Worm (Caenorhabditis elegans) whole organism, young adult: Measurements from ENCODE around the gene EGAP2.2.

ENCODE experiments used
- B0336.3 ChIP-seq: fragments of 200-800 bp; sonication (Bioruptor generic); IDR thresholded peaks from 2 replicates; pipeline ENCODE4 v1.3.6; 2022; ENCODE audit warnings: missing genetic modification characterization, missing compliant biosample characterization
- C17E4.6 ChIP-seq: fragments of 200-800 bp; sonication (Bioruptor generic); IDR thresholded peaks from 2 replicates; pipeline ENCODE4 v1.3.6; 2022; ENCODE audit warnings: missing genetic modification reagents, missing genetic modification characterization, missing compliant biosample characterization
- F39B2.1 ChIP-seq: fragments of 200-800 bp; sonication (Bioruptor generic); IDR thresholded peaks from 2 replicates; pipeline ENCODE4 v1.3.6; 2022; ENCODE audit warnings: missing genetic modification reagents, missing genetic modification characterization, missing compliant biosample characterization
- F49E8.2 ChIP-seq: sonication (generic microtip); optimal IDR thresholded peaks from 3 replicates; lab custom pipeline; 2017; ENCODE audit warnings: missing genetic modification characterization, mild to moderate bottlenecking, missing compliant biosample characterization, antibody characterized with exemption, moderate library complexity; ENCODE audit not compliant: insufficient read depth
- K12H6.12 ChIP-seq: fragments of 200-800 bp; sonication (Bioruptor generic); optimal IDR thresholded peaks from 2 replicates; lab custom pipeline; 2018; ENCODE audit warnings: mild to moderate bottlenecking, missing genetic modification characterization, missing compliant biosample characterization
- Y67H2A.10 ChIP-seq: fragments of 200-800 bp; sonication (Bioruptor generic); conservative IDR thresholded peaks from 2 replicates; pipeline ENCODE4 v1.3.6; 2022; ENCODE audit warnings: missing genetic modification reagents, missing genetic modification characterization, missing compliant biosample characterization
- ZK185.1 ChIP-seq: sonication (generic microtip); optimal IDR thresholded peaks from 2 replicates; lab custom pipeline; 2016; ENCODE audit warnings: mild to moderate bottlenecking, missing genetic modification characterization, missing compliant biosample characterization; ENCODE audit not compliant: poor library complexity, severe bottlenecking
- ama-1 ChIP-seq, 3 experiments: fragments of 150-350 bp in 1 of 3; sonication (generic microtip) in 2 of 3; optimal IDR thresholded peaks; 2 replicates each; lab custom pipeline; 2014 to 2018; ENCODE audit warnings: missing biosample characterization in 2 of 3, missing genetic modification characterization in 2 of 3, missing genetic modification reagents in 2 of 3
- aptf-2 ChIP-seq: fragments of 200-800 bp; sonication (Bioruptor generic); conservative IDR thresholded peaks from 2 replicates; pipeline ENCODE4 v1.3.6; 2022; ENCODE audit warnings: missing genetic modification reagents, missing genetic modification characterization, missing compliant biosample characterization
- bed-1 ChIP-seq: fragments of 200-800 bp; sonication (Bioruptor generic); IDR thresholded peaks from 2 replicates; pipeline ENCODE4 v1.3.6; 2022; ENCODE audit warnings: missing genetic modification reagents, missing genetic modification characterization, missing compliant biosample characterization
- bed-2 ChIP-seq: fragments of 200-800 bp; sonication (Bioruptor generic); IDR thresholded peaks from 2 replicates; pipeline ENCODE4 v1.3.6; 2022; ENCODE audit warnings: missing genetic modification reagents, missing genetic modification characterization, missing compliant biosample characterization
- cebp-2 ChIP-seq: fragments of 200-800 bp; sonication (Bioruptor generic); IDR thresholded peaks from 2 replicates; pipeline ENCODE4 v1.3.6; 2022; ENCODE audit warnings: missing genetic modification characterization, missing compliant biosample characterization
- ceh-100 ChIP-seq: fragments of 200-800 bp; sonication (Bioruptor generic); IDR thresholded peaks from 2 replicates; pipeline ENCODE4 v1.3.6; 2022; ENCODE audit warnings: missing genetic modification reagents, missing genetic modification characterization, missing compliant biosample characterization
- ceh-27 ChIP-seq: fragments of 200-800 bp; sonication (Bioruptor generic); optimal IDR thresholded peaks from 2 replicates; lab custom pipeline; 2018; ENCODE audit warnings: mild to moderate bottlenecking, missing genetic modification characterization, moderate library complexity, missing compliant biosample characterization
- ceh-58 ChIP-seq: fragments of 200-800 bp; sonication (Bioruptor generic); IDR thresholded peaks from 2 replicates; pipeline ENCODE4 v1.3.6; 2022; ENCODE audit warnings: missing genetic modification characterization, missing compliant biosample characterization
- ceh-79 ChIP-seq: sonication (generic microtip); optimal IDR thresholded peaks from 2 replicates; lab custom pipeline; 2017; ENCODE audit warnings: mild to moderate bottlenecking, missing genetic modification characterization, missing compliant biosample characterization
- ceh-91 ChIP-seq: fragments of 200-800 bp; sonication (Bioruptor generic); IDR thresholded peaks from 2 replicates; pipeline ENCODE4 v1.3.6; 2022; ENCODE audit warnings: missing genetic modification reagents, missing genetic modification characterization, missing compliant biosample characterization
- chd-7 ChIP-seq: sonication (generic microtip); optimal IDR thresholded peaks from 2 replicates; lab custom pipeline; 2016; ENCODE audit warnings: mild to moderate bottlenecking, missing genetic modification characterization, moderate library complexity, missing compliant biosample characterization
- dox-1 ChIP-seq: fragments of 200-800 bp; sonication (Bioruptor generic); IDR thresholded peaks from 2 replicates; pipeline ENCODE4 v1.3.6; 2022; ENCODE audit warnings: missing genetic modification reagents, missing genetic modification characterization, missing compliant biosample characterization
- dpff-1 ChIP-seq: sonication (generic microtip); optimal IDR thresholded peaks from 2 replicates; lab custom pipeline; 2017; ENCODE audit warnings: mild to moderate bottlenecking, missing genetic modification characterization, missing compliant biosample characterization
- dpl-1 ChIP-seq: fragments of 150-350 bp; optimal IDR thresholded peaks from 2 replicates; lab custom pipeline; 2014; ENCODE audit warnings: missing biosample characterization, missing genetic modification reagents, missing genetic modification characterization
- egl-44 ChIP-seq: fragments of 200-800 bp; sonication (Bioruptor generic); IDR thresholded peaks from 2 replicates; pipeline ENCODE4 v1.3.6; 2022; ENCODE audit warnings: missing genetic modification reagents, missing genetic modification characterization, missing compliant biosample characterization
- egrh-3 ChIP-seq: fragments of 200-800 bp; sonication (Bioruptor generic); IDR thresholded peaks from 2 replicates; pipeline ENCODE4 v1.3.6; 2022; ENCODE audit warnings: missing genetic modification reagents, missing genetic modification characterization, missing compliant biosample characterization
- ekl-4 ChIP-seq: fragments of 200-800 bp; sonication (Bioruptor generic); IDR thresholded peaks from 2 replicates; pipeline ENCODE4 v1.3.6; 2022; ENCODE audit warnings: missing genetic modification reagents, missing genetic modification characterization, missing compliant biosample characterization
- ets-4 ChIP-seq: fragments of 200-800 bp; sonication (Bioruptor generic); optimal IDR thresholded peaks from 2 replicates; lab custom pipeline; 2018; ENCODE audit warnings: mild to moderate bottlenecking, missing genetic modification characterization, missing compliant biosample characterization
- gei-17 ChIP-seq: fragments of 200-800 bp; sonication (Bioruptor generic); optimal IDR thresholded peaks from 2 replicates; lab custom pipeline; 2018; ENCODE audit warnings: mild to moderate bottlenecking, missing genetic modification characterization, missing compliant biosample characterization
- hlh-26 ChIP-seq: fragments of 200-800 bp; sonication (Bioruptor generic); conservative IDR thresholded peaks from 2 replicates; pipeline ENCODE4 v1.3.6; 2022; ENCODE audit warnings: missing genetic modification reagents, missing genetic modification characterization, missing compliant biosample characterization
- hmg-20 ChIP-seq: fragments of 200-800 bp; sonication (Bioruptor generic); IDR thresholded peaks from 2 replicates; pipeline ENCODE4 v1.3.6; 2022; ENCODE audit warnings: missing genetic modification reagents, missing genetic modification characterization, missing compliant biosample characterization
- hrde-1 ChIP-seq: sonication (generic microtip); optimal IDR thresholded peaks from 2 replicates; lab custom pipeline; 2016; ENCODE audit warnings: missing genetic modification characterization, mild to moderate bottlenecking, missing compliant biosample characterization, moderate library complexity, missing genotype, missing genetic modification reagents, borderline replicate concordance
- lag-1 ChIP-seq: fragments of 200-800 bp; sonication (Bioruptor generic); IDR thresholded peaks from 2 replicates; pipeline ENCODE4 v1.3.6; 2022; ENCODE audit warnings: missing genetic modification reagents, missing genetic modification characterization, missing compliant biosample characterization
- let-526 ChIP-seq: fragments of 200-800 bp; sonication (Bioruptor generic); IDR thresholded peaks from 2 replicates; pipeline ENCODE4 v1.3.6; 2022; ENCODE audit warnings: missing genetic modification reagents, missing genetic modification characterization, missing compliant biosample characterization
- lir-1 ChIP-seq: fragments of 200-800 bp; sonication (Bioruptor generic); conservative IDR thresholded peaks from 2 replicates; pipeline ENCODE4 v1.3.6; 2022; ENCODE audit warnings: missing genetic modification reagents, missing genetic modification characterization, missing compliant biosample characterization
- madf-10 ChIP-seq: sonication (generic microtip); optimal IDR thresholded peaks from 2 replicates; lab custom pipeline; 2016; ENCODE audit warnings: mild to moderate bottlenecking, missing genetic modification characterization, missing compliant biosample characterization
- madf-8 ChIP-seq: fragments of 200-800 bp; sonication (Bioruptor generic); conservative IDR thresholded peaks from 2 replicates; pipeline ENCODE4 v1.3.6; 2022; ENCODE audit warnings: missing genetic modification reagents, missing genetic modification characterization, missing compliant biosample characterization
- mcd-1 ChIP-seq: fragments of 200-800 bp; sonication (Bioruptor generic); IDR thresholded peaks from 2 replicates; pipeline ENCODE4 v1.3.6; 2022; ENCODE audit warnings: missing genetic modification reagents, missing genetic modification characterization, missing compliant biosample characterization
- nfya-2 ChIP-seq: fragments of 200-800 bp; sonication (Bioruptor generic); IDR thresholded peaks from 2 replicates; pipeline ENCODE4 v1.3.6; 2022; ENCODE audit warnings: missing genetic modification reagents, missing genetic modification characterization, missing compliant biosample characterization
- nfyb-1 ChIP-seq: fragments of 200-800 bp; sonication (Bioruptor generic); IDR thresholded peaks from 2 replicates; pipeline ENCODE4 v1.3.6; 2022; ENCODE audit warnings: missing genetic modification reagents, missing genetic modification characterization, missing compliant biosample characterization
- nhr-80 ChIP-seq: sonication (generic microtip); optimal IDR thresholded peaks from 2 replicates; lab custom pipeline; 2016; ENCODE audit warnings: missing genetic modification characterization, missing compliant biosample characterization
- repo-1 ChIP-seq: sonication (generic microtip); optimal IDR thresholded peaks from 2 replicates; lab custom pipeline; 2017; ENCODE audit warnings: mild to moderate bottlenecking, missing genetic modification characterization, missing compliant biosample characterization
- sdz-38 ChIP-seq: sonication (generic microtip); optimal IDR thresholded peaks from 2 replicates; lab custom pipeline; 2016; ENCODE audit warnings: missing genotype, missing genetic modification characterization, missing compliant biosample characterization
- somi-1 ChIP-seq: fragments of 200-800 bp; sonication (Bioruptor generic); optimal IDR thresholded peaks from 2 replicates; lab custom pipeline; 2018; ENCODE audit warnings: mild to moderate bottlenecking, missing genetic modification characterization, missing compliant biosample characterization
- sptf-2 ChIP-seq: fragments of 200-800 bp; sonication (Bioruptor generic); optimal IDR thresholded peaks from 2 replicates; lab custom pipeline; 2018; ENCODE audit warnings: mild to moderate bottlenecking, missing genetic modification characterization, missing compliant biosample characterization
- tbp1 ChIP-seq: fragments of 200-800 bp; sonication (Bioruptor generic); optimal IDR thresholded peaks from 2 replicates; lab custom pipeline; 2018; ENCODE audit warnings: mild to moderate bottlenecking, missing genetic modification characterization, missing compliant biosample characterization
- tbx-9 ChIP-seq: sonication (generic microtip); optimal IDR thresholded peaks from 2 replicates; lab custom pipeline; 2016; ENCODE audit warnings: borderline replicate concordance, missing genetic modification characterization, inconsistent platforms, missing compliant biosample characterization
- unc-130 ChIP-seq: sonication (generic microtip); optimal IDR thresholded peaks from 2 replicates; lab custom pipeline; 2016; ENCODE audit warnings: missing genetic modification reagents, missing genetic modification characterization, missing compliant biosample characterization
- zim-3 ChIP-seq: sonication (generic microtip); optimal IDR thresholded peaks from 2 replicates; lab custom pipeline; 2017; ENCODE audit warnings: mild to moderate bottlenecking, missing genetic modification characterization, moderate library complexity, missing compliant biosample characterization
- ztf-3 ChIP-seq: fragments of 200-800 bp; sonication (Bioruptor generic); optimal IDR thresholded peaks from 2 replicates; lab custom pipeline; 2018; ENCODE audit warnings: mild to moderate bottlenecking, missing genetic modification characterization, missing compliant biosample characterization

Gene EGAP2.2

ce11 chrII:5181497-5181896, 48.2 kb upstream of the EGAP2.2 start (continued):
- no peak for TF ChIP-seq zim-3
- no peak for TF ChIP-seq ceh-79 (tag; lab: Kevin White, UChicago)
- TF ChIP-seq nfyb-1 = peak; percentile 81
- no peak for TF ChIP-seq ceh-91
- no peak for TF ChIP-seq dpl-1
- TF ChIP-seq unc-130 (GFP tag; lab: Kevin White, UChicago) = no peak
- peak; percentile 51 for TF ChIP-seq K12H6.12 (tag; lab: Kevin White, UChicago)
- TF ChIP-seq lag-1 (GFP tag; lab: Robert Waterston, UW) = no peak
- no peak for TF ChIP-seq ets-4 (GFP tag; lab: Kevin White, UChicago)
- peak; percentile 25 for TF ChIP-seq tbp1 (GFP tag; lab: Kevin White, UChicago)
- TF ChIP-seq mcd-1 (GFP tag; lab: Robert Waterston, UW) = peak; percentile 25; the same call in 1 of the 2 replicates
- TF ChIP-seq hmg-20 (GFP tag; lab: Robert Waterston, UW) = no peak
- peak; percentile 55 for TF ChIP-seq repo-1 (tag; lab: Kevin White, UChicago)
- TF ChIP-seq hrde-1 (tag; lab: Kevin White, UChicago) = no peak
- TF ChIP-seq madf-10 = peak; percentile 61
- TF ChIP-seq nhr-80 (tag; lab: Kevin White, UChicago) = peak; percentile 1
- TF ChIP-seq tbx-9 (tag; lab: Kevin White, UChicago) = no peak
- TF ChIP-seq ekl-4 (GFP tag; lab: Robert Waterston, UW) = no peak
- peak; percentile 42 for TF ChIP-seq ztf-3 (GFP tag; lab: Kevin White, UChicago)
- TF ChIP-seq somi-1 (GFP tag; lab: Kevin White, UChicago) = peak; percentile 64
- peak; percentile 42; the same call in 1 of the 2 replicates for TF ChIP-seq B0336.3 (GFP tag; lab: Robert Waterston, UW)
- no peak for TF ChIP-seq madf-8 (GFP tag; lab: Robert Waterston, UW)
- TF ChIP-seq ceh-100 (GFP tag; lab: Robert Waterston, UW) = no peak
- no peak for TF ChIP-seq egrh-3 (GFP tag; lab: Robert Waterston, UW)
- TF ChIP-seq ama-1 (optimal IDR thresholded peaks at IDR 0.05; lab: Kevin White, UChicago) = no peak
- no peak for TF ChIP-seq ama-1 (GFP tag; optimal IDR thresholded peaks at IDR 0.05; lab: Kevin White, UChicago)
- 0 out of 2 replicates have a peak, but pooled peaks have one; percentile 29 for TF ChIP-seq lir-1 (GFP tag; lab: Robert Waterston, UW)
- TF ChIP-seq bed-1 (GFP tag; lab: Robert Waterston, UW) = no peak
- peak; percentile 40 for TF ChIP-seq ceh-27 (GFP tag; lab: Kevin White, UChicago)
- no peak for TF ChIP-seq let-526 (GFP tag; lab: Robert Waterston, UW)
- no peak for TF ChIP-seq hlh-26 (GFP tag; lab: Robert Waterston, UW)
- no peak for TF ChIP-seq dpff-1 (tag; lab: Kevin White, UChicago)
- peak; percentile 28 for TF ChIP-seq gei-17
- TF ChIP-seq cebp-2 = no peak
- no peak for TF ChIP-seq sdz-38 (tag; lab: Kevin White, UChicago)
- TF ChIP-seq bed-2 (GFP tag; lab: Robert Waterston, UW) = no peak
- TF ChIP-seq, all 124 proteins: peak for 37

DNA sequence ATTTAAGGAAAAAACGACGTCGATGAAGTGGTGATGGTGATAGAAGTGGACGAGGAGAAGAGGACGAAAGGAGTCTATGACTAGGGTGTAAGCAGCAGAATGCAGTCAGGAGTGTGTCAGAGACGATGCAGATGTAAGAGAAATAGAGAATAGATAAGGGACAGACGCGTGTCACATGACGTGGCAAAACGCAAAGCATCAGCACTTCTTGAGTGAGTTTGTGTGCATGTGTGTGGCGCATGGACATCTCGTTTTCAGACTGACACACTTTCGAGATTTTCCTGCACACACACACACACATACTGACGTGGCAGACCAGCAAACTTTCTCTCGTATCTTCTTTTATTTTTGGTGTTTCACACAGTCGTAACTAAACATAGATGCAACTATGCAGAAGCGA, 47.2 kb upstream of the EGAP2.2 start:
- TF ChIP-seq C17E4.6 (GFP tag; lab: Robert Waterston, UW) (no peak), ZK185.1 (tag; lab: Kevin White, UChicago) (peak; percentile 75), F39B2.1 (GFP tag; lab: Robert Waterston, UW) (no peak), unc-130 (GFP tag; lab: Kevin White, UChicago) (no peak), aptf-2 (GFP tag; lab: Robert Waterston, UW) (no peak), ama-1 (optimal IDR thresholded peaks at IDR 0.05; lab: Kevin White, UChicago) (no peak), ama-1 (GFP tag; optimal IDR thresholded peaks at IDR 0.05; lab: Kevin White, UChicago) (no peak), K12H6.12 (tag; lab: Kevin White, UChicago) (peak; percentile 52), let-526 (GFP tag; lab: Robert Waterston, UW) (peak; percentile 80), Y67H2A.10 (GFP tag; lab: Robert Waterston, UW) (no peak), F49E8.2 (tag; lab: Kevin White, UChicago) (no peak), nfya-2 (GFP tag; lab: Robert Waterston, UW) (no peak), egl-44 (GFP tag; lab: Robert Waterston, UW) (peak; percentile 81; the same call in 1 of the 2 replicates), dpl-1 (no peak), dox-1 (peak; percentile 52; the same call in 1 of the 2 replicates), bed-1 (GFP tag; lab: Robert Waterston, UW) (no peak), lir-1 (GFP tag; lab: Robert Waterston, UW) (no peak), ceh-58 (GFP tag; lab: Robert Waterston, UW) (no peak), ceh-79 (tag; lab: Kevin White, UChicago) (no peak), chd-7 (tag; lab: Kevin White, UChicago) (peak; percentile 64), sptf-2 (no peak), ceh-27 (GFP tag; lab: Kevin White, UChicago) (peak; percentile 63)
